Fruit fly (Drosophila melanogaster) whole organism, embryonic: Measurements from ENCODE around the gene CG32073.

Experiments
- Bdp1 ChIP-seq: fragments of 200-800 bp; sonication (Bioruptor generic); optimal IDR thresholded peaks from 3 replicates; lab custom pipeline; 2016; ENCODE audit warnings: missing biosample characterization, missing genetic modification characterization
- CG10209 ChIP-seq: fragments of 200-800 bp; sonication (Bioruptor generic); optimal IDR thresholded peaks from 3 replicates; lab custom pipeline; 2017; ENCODE audit warnings: missing biosample characterization, mild to moderate bottlenecking, missing genetic modification characterization, missing genetic modification reagents
- CG10321 ChIP-seq: fragments of 200-800 bp; sonication (Bioruptor generic); IDR thresholded peaks from 2 replicates; pipeline ENCODE4 v1.3.6; 2022; ENCODE audit warnings: missing biosample characterization, missing genetic modification characterization
- CG11696 ChIP-seq: fragments of 200-800 bp; sonication (Bioruptor generic); IDR thresholded peaks from 2 replicates; pipeline ENCODE4 v1.3.6; 2022; ENCODE audit warnings: missing biosample characterization, missing genetic modification characterization
- CG13287 ChIP-seq: fragments of 200-800 bp; sonication (Bioruptor generic); IDR thresholded peaks from 2 replicates; pipeline ENCODE4 v1.3.6; 2022; ENCODE audit warnings: missing biosample characterization, missing genetic modification characterization; ENCODE audit not compliant: partially characterized antibody
- CG13424 ChIP-seq: fragments of 200-800 bp; sonication (Bioruptor generic); optimal IDR thresholded peaks from 2 replicates; lab custom pipeline; 2019; ENCODE audit warnings: missing biosample characterization, mild to moderate bottlenecking, missing genetic modification characterization, moderate library complexity
- CG13624 ChIP-seq: fragments of 200-800 bp; sonication (Bioruptor generic); optimal IDR thresholded peaks from 2 replicates; lab custom pipeline; 2016; ENCODE audit warnings: missing biosample characterization, missing genetic modification characterization
- CG14441 ChIP-seq: fragments of 200-800 bp; sonication (Bioruptor generic); IDR thresholded peaks from 2 replicates; pipeline ENCODE4 v1.3.6; 2022; ENCODE audit warnings: missing biosample characterization, missing genetic modification characterization
- CG14710 ChIP-seq: fragments of 200-800 bp; sonication (Bioruptor generic); optimal IDR thresholded peaks from 3 replicates; lab custom pipeline; 2019; ENCODE audit warnings: missing biosample characterization, mild to moderate bottlenecking, missing genetic modification characterization, moderate library complexity
- CG15479 ChIP-seq: fragments of 200-800 bp; sonication (Bioruptor generic); optimal IDR thresholded peaks from 3 replicates; lab custom pipeline; 2019; ENCODE audit warnings: missing biosample characterization, mild to moderate bottlenecking, missing genetic modification characterization, moderate library complexity
- CG16815 ChIP-seq: fragments of 200-800 bp; sonication (Bioruptor generic); optimal IDR thresholded peaks from 3 replicates; lab custom pipeline; 2017; ENCODE audit warnings: missing biosample characterization, mild to moderate bottlenecking, missing genetic modification characterization
- CG17186 ChIP-seq: fragments of 200-800 bp; sonication (Bioruptor generic); optimal IDR thresholded peaks from 3 replicates; lab custom pipeline; 2017; ENCODE audit warnings: missing biosample characterization, missing genetic modification reagents, missing genetic modification characterization
- CG18476 ChIP-seq: fragments of 200-800 bp; sonication (Bioruptor generic); optimal IDR thresholded peaks from 2 replicates; lab custom pipeline; 2016; ENCODE audit warnings: missing biosample characterization, mild to moderate bottlenecking, missing genetic modification characterization
- CG18619 ChIP-seq: fragments of 200-800 bp; sonication (Bioruptor generic); optimal IDR thresholded peaks from 3 replicates; lab custom pipeline; 2017; ENCODE audit warnings: missing biosample characterization, mild to moderate bottlenecking, missing genetic modification characterization
- CG2889 ChIP-seq: fragments of 200-800 bp; sonication (Bioruptor generic); IDR thresholded peaks from 3 replicates; pipeline ENCODE4 v1.3.6; 2022; ENCODE audit warnings: missing biosample characterization, missing genetic modification characterization
- CG31365 ChIP-seq: fragments of 200-800 bp; sonication (Bioruptor generic); optimal IDR thresholded peaks from 2 replicates; lab custom pipeline; 2018; ENCODE audit warnings: missing biosample characterization, mild to moderate bottlenecking, missing genetic modification characterization
- CG34422 ChIP-seq: fragments of 200-800 bp; sonication (Bioruptor generic); IDR thresholded peaks from 3 replicates; pipeline ENCODE4 v1.3.6; 2022; ENCODE audit warnings: missing biosample characterization, missing genetic modification characterization
- CG4328 ChIP-seq: fragments of 200-800 bp; sonication (Bioruptor generic); optimal IDR thresholded peaks from 3 replicates; lab custom pipeline; 2017; ENCODE audit warnings: missing biosample characterization, missing genetic modification reagents, missing genetic modification characterization
- CG4424 ChIP-seq: fragments of 200-800 bp; sonication (Bioruptor generic); optimal IDR thresholded peaks from 3 replicates; lab custom pipeline; 2016; ENCODE audit warnings: missing biosample characterization, missing genetic modification characterization
- CG4730 ChIP-seq: fragments of 200-800 bp; sonication (Bioruptor generic); IDR thresholded peaks from 2 replicates; pipeline ENCODE4 v1.3.6; 2022; ENCODE audit warnings: missing biosample characterization, missing genetic modification characterization
- CG8359 ChIP-seq: fragments of 200-800 bp; sonication (Bioruptor generic); optimal IDR thresholded peaks from 2 replicates; lab custom pipeline; 2017; ENCODE audit warnings: missing biosample characterization, mild to moderate bottlenecking, missing genetic modification characterization, borderline replicate concordance
- CG9437 ChIP-seq: fragments of 200-800 bp; sonication (Bioruptor generic); optimal IDR thresholded peaks from 2 replicates; lab custom pipeline; 2018; ENCODE audit warnings: missing biosample characterization, mild to moderate bottlenecking, missing genetic modification characterization
- Chrac-16 ChIP-seq: fragments of 200-800 bp; sonication (Bioruptor generic); optimal IDR thresholded peaks from 3 replicates; lab custom pipeline; 2016; ENCODE audit warnings: missing biosample characterization, missing genetic modification characterization
- Dad ChIP-seq: fragments of 200-800 bp; sonication (Bioruptor generic); optimal IDR thresholded peaks from 3 replicates; lab custom pipeline; 2016; ENCODE audit warnings: missing biosample characterization, missing genetic modification characterization
- Dfd ChIP-seq, 2 experiments: fragments of >200 bp; optimal IDR thresholded peaks; 2 replicates each; lab custom pipeline; 2017; ENCODE audit warnings: missing biosample characterization in 2 of 2, missing genetic modification characterization in 2 of 2
- Doc3 ChIP-seq: fragments of 200-800 bp; sonication (Bioruptor generic); IDR thresholded peaks from 3 replicates; pipeline ENCODE4 v1.3.6; 2022; ENCODE audit warnings: missing biosample characterization, missing genetic modification characterization; ENCODE audit not compliant: partially characterized antibody
- Eip74EF ChIP-seq, 2 experiments: fragments of 200-800 bp in 1 of 2; fragments of >200 bp in 1 of 2; sonication (Bioruptor generic) in 1 of 2; optimal IDR thresholded peaks; 2 replicates each; lab custom pipeline; 2017 to 2019; ENCODE audit warnings: missing biosample characterization in 2 of 2, missing genetic modification characterization in 2 of 2, mild to moderate bottlenecking in 1 of 2, moderate library complexity in 1 of 2
- Fer2 ChIP-seq: fragments of 200-800 bp; sonication (Bioruptor generic); optimal IDR thresholded peaks from 2 replicates; lab custom pipeline; 2018; ENCODE audit warnings: missing biosample characterization, mild to moderate bottlenecking, missing genetic modification characterization, moderate library complexity
- HLH3B ChIP-seq: fragments of 200-800 bp; sonication (Bioruptor generic); IDR thresholded peaks from 2 replicates; pipeline ENCODE4 v1.3.6; 2022; ENCODE audit warnings: missing biosample characterization, missing genetic modification characterization
- HLH4C ChIP-seq: fragments of 200-800 bp; sonication (Bioruptor generic); IDR thresholded peaks from 3 replicates; pipeline ENCODE4 v1.3.6; 2022; ENCODE audit warnings: missing biosample characterization, missing genetic modification characterization; ENCODE audit not compliant: partially characterized antibody
- Lhr ChIP-seq: fragments of 200-800 bp; sonication (Bioruptor generic); optimal IDR thresholded peaks from 3 replicates; lab custom pipeline; 2017; ENCODE audit warnings: mild to moderate bottlenecking, missing biosample characterization, missing genetic modification reagents, missing genetic modification characterization
- NFAT ChIP-seq: fragments of 200-800 bp; sonication (Bioruptor generic); IDR thresholded peaks from 2 replicates; pipeline ENCODE4 v1.3.6; 2022; ENCODE audit warnings: missing biosample characterization, missing genetic modification characterization
- Opbp ChIP-seq: fragments of 200-800 bp; sonication (Bioruptor generic); IDR thresholded peaks from 3 replicates; pipeline ENCODE4 v1.3.6; 2022; ENCODE audit warnings: missing biosample characterization, missing genetic modification characterization; ENCODE audit not compliant: partially characterized antibody
- Sin3A ChIP-seq: fragments of >200 bp; optimal IDR thresholded peaks from 2 replicates; lab custom pipeline; 2018
- Tbp ChIP-seq: fragments of >200 bp; optimal IDR thresholded peaks from 2 replicates; lab custom pipeline; 2018; ENCODE audit warnings: missing biosample characterization, missing genetic modification characterization
- bab2 ChIP-seq: fragments of 200-800 bp; sonication (Bioruptor generic); optimal IDR thresholded peaks from 2 replicates; lab custom pipeline; 2016; ENCODE audit warnings: missing biosample characterization, missing genetic modification characterization
- br ChIP-seq: fragments of >200 bp; optimal IDR thresholded peaks from 2 replicates; lab custom pipeline; 2017
- caup ChIP-seq: fragments of 200-800 bp; sonication (Bioruptor generic); optimal IDR thresholded peaks from 3 replicates; lab custom pipeline; 2017; ENCODE audit warnings: missing biosample characterization, mild to moderate bottlenecking, missing genetic modification characterization, moderate library complexity; ENCODE audit not compliant: severe bottlenecking
- ci ChIP-seq: fragments of 200-800 bp; sonication (Bioruptor generic); IDR thresholded peaks from 3 replicates; pipeline ENCODE4 v1.3.6; 2022; ENCODE audit warnings: missing biosample characterization, missing genetic modification characterization
- danr ChIP-seq: fragments of 200-800 bp; sonication (Bioruptor generic); IDR thresholded peaks from 2 replicates; pipeline ENCODE4 v1.3.6; 2022; ENCODE audit warnings: missing biosample characterization, missing genetic modification characterization
- exex ChIP-seq: fragments of 200-800 bp; sonication (Bioruptor generic); optimal IDR thresholded peaks from 4 replicates; lab custom pipeline; 2018; ENCODE audit warnings: missing biosample characterization, mild to moderate bottlenecking, missing genetic modification characterization, moderate library complexity
- h ChIP-seq: fragments of >200 bp; optimal IDR thresholded peaks from 2 replicates; lab custom pipeline; 2017
- ham ChIP-seq: fragments of 200-800 bp; sonication (Bioruptor generic); IDR thresholded peaks from 2 replicates; pipeline ENCODE4 v1.3.6; 2022; ENCODE audit warnings: missing biosample characterization, missing genetic modification characterization
- ind ChIP-seq: fragments of 200-800 bp; sonication (Bioruptor generic); optimal IDR thresholded peaks from 3 replicates; lab custom pipeline; 2016; ENCODE audit warnings: missing biosample characterization, missing genetic modification characterization
- pita ChIP-seq: fragments of 200-800 bp; sonication (Bioruptor generic); optimal IDR thresholded peaks from 2 replicates; lab custom pipeline; 2017; ENCODE audit warnings: missing biosample characterization, mild to moderate bottlenecking, missing genetic modification characterization
- sens ChIP-seq: fragments of 200-800 bp; sonication (Bioruptor generic); peaks from one replicate; lab custom pipeline; 2016; ENCODE audit warnings: missing biosample characterization, missing genetic modification characterization
- tx ChIP-seq: fragments of 200-800 bp; sonication (Bioruptor generic); optimal IDR thresholded peaks from 2 replicates; lab custom pipeline; 2016; ENCODE audit warnings: missing biosample characterization, missing genetic modification characterization
- unpg ChIP-seq: fragments of 200-800 bp; sonication (Bioruptor generic); optimal IDR thresholded peaks from 3 replicates; lab custom pipeline; 2018; ENCODE audit warnings: missing biosample characterization, mild to moderate bottlenecking, missing genetic modification characterization, moderate library complexity
- zen ChIP-seq: fragments of 200-800 bp; sonication (Bioruptor generic); optimal IDR thresholded peaks from 3 replicates; lab custom pipeline; 2018; ENCODE audit warnings: missing biosample characterization, mild to moderate bottlenecking, missing genetic modification characterization, moderate library complexity
- zf30C ChIP-seq: fragments of 200-800 bp; sonication (Bioruptor generic); optimal IDR thresholded peaks from 3 replicates; lab custom pipeline; 2018; ENCODE audit warnings: missing biosample characterization, mild to moderate bottlenecking, missing genetic modification characterization

CG32073 gene

dm6 chr3L:11094279-11094678 lies 13.1 kb downstream of the CG32073 start:
- TF ChIP-seq CG17186 (GFP tag; lab: Kevin White, UChicago): no peak
- peak; percentile 57 for TF ChIP-seq sens

DNA sequence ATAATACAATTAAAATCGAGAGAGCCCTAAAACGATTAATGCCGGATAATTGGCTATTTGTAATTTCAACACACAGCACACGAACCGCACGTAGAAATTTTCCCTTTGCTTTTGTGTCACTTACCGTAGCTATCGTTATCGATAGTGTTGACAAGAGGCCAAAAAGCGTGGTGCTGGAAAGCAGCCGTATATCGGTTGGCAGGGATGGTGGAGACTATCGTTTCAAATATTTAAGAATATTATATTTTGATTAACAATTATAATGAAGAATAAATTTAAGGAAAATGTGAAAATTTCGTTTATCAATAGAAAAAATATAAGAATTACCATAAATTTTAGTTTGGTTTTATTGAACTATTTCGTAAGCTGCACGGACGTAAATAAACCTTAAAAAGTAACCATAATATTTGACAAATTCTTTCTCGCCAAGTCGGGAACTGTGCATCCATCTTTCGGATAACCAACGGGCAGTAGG lies 14.3 kb downstream of the CG32073 start, which contains the start of gene JIL-1:
Gene JIL-1, minus strand, starts transcription at position 148 of the 475 bp plus-strand sequence.
- TF ChIP-seq CG4424 (GFP tag; lab: Kevin White, UChicago): peak; percentile 44
- no peak for TF ChIP-seq CG15479 (GFP tag; lab: Kevin White, UChicago)
- no peak for TF ChIP-seq CG8359
- no peak for TF ChIP-seq h (lab: Kevin White, UChicago)
- TF ChIP-seq CG9437: peak; percentile 30
- TF ChIP-seq CG10209: peak; percentile 59
- peak; percentile 41 for TF ChIP-seq CG18619 (GFP tag; lab: Kevin White, UChicago)
- TF ChIP-seq tx: peak; percentile 6
- TF ChIP-seq danr (GFP tag; lab: Robert Waterston, UW): no peak
- peak; percentile 55 for TF ChIP-seq zen (tag; lab: Kevin White, UChicago)
- peak; percentile 82 for TF ChIP-seq HLH4C (GFP tag; lab: Robert Waterston, UW)
- no peak for TF ChIP-seq CG4328
- TF ChIP-seq Chrac-16: peak; percentile 63
- peak; percentile 35; the same call in 1 of the 2 replicates for TF ChIP-seq HLH3B (GFP tag; lab: Robert Waterston, UW)
- peak; percentile 57 for TF ChIP-seq CG16815 (GFP tag; lab: Kevin White, UChicago)
- TF ChIP-seq CG31365 (tag; lab: Kevin White, UChicago): no peak
- no peak for TF ChIP-seq Lhr
- TF ChIP-seq Tbp (GFP tag; lab: Kevin White, UChicago): no peak
- TF ChIP-seq Fer2 (tag; lab: Kevin White, UChicago): no peak
- peak; percentile 47 for TF ChIP-seq Sin3A (lab: Kevin White, UChicago)
- TF ChIP-seq CG14441 (GFP tag; lab: Robert Waterston, UW): peak; percentile 77
- TF ChIP-seq br (lab: Kevin White, UChicago): no peak
- TF ChIP-seq ham (GFP tag; lab: Robert Waterston, UW): peak; percentile 40; the same call in 1 of the 2 replicates
- TF ChIP-seq unpg (GFP tag; lab: Kevin White, UChicago): peak; percentile 30
- peak; percentile 92 for TF ChIP-seq NFAT (GFP tag; lab: Robert Waterston, UW)
- TF ChIP-seq Eip74EF (GFP tag; optimal IDR thresholded peaks at IDR 0.05; lab: Kevin White, UChicago): no peak
- peak; percentile 64 for TF ChIP-seq ind (GFP tag; lab: Kevin White, UChicago)
- TF ChIP-seq caup (GFP tag; lab: Kevin White, UChicago): peak; percentile 29
- peak; percentile 60 for TF ChIP-seq CG18476
- TF ChIP-seq Dfd (GFP tag; optimal IDR thresholded peaks at IDR 0.05; lab: Kevin White, UChicago): no peak
- TF ChIP-seq CG13287: peak; percentile 88
- peak; percentile 69 for TF ChIP-seq Dad (GFP tag; lab: Kevin White, UChicago)
- peak; percentile 15 for TF ChIP-seq Bdp1 (GFP tag; lab: Kevin White, UChicago)
- TF ChIP-seq CG10321 (GFP tag; lab: Robert Waterston, UW): no peak
- no peak for TF ChIP-seq pita
- TF ChIP-seq zf30C (GFP tag; lab: Kevin White, UChicago): no peak
- TF ChIP-seq CG11696 (GFP tag; lab: Robert Waterston, UW): no peak
- TF ChIP-seq exex (tag; lab: Kevin White, UChicago): no peak
- peak; percentile 48 for TF ChIP-seq bab2
- peak; percentile 69 for TF ChIP-seq Doc3 (GFP tag; lab: Robert Waterston, UW)
- peak; percentile 46 for TF ChIP-seq CG13624
- TF ChIP-seq CG4730: peak; percentile 50
- TF ChIP-seq Opbp (GFP tag; lab: Robert Waterston, UW): peak; percentile 93
- TF ChIP-seq ci: peak; percentile 78
- peak; percentile 81 for TF ChIP-seq CG34422 (GFP tag; lab: Robert Waterston, UW)
- TF ChIP-seq CG13424 (tag; lab: Kevin White, UChicago): peak; percentile 35
- TF ChIP-seq CG2889: peak; percentile 63
- peak; percentile 58 for TF ChIP-seq CG14710 (tag; lab: Kevin White, UChicago)
